Worm (Caenorhabditis elegans): Measurements from ENCODE around the gene rpl-9.

- TF ChIP-seq ref-1 (GFP tag; conservative IDR thresholded peaks at IDR 0.05): no peak
- TF ChIP-seq cog-1 (tag; optimal IDR thresholded peaks at IDR 0.05): no peak
- no peak for TF ChIP-seq ztf-29 (GFP tag; IDR thresholded peaks at IDR 0.05)
- TF ChIP-seq med-1 (GFP tag; optimal IDR thresholded peaks at IDR 0.05; ENCODE audit: insufficient read depth): no peak
- no peak for TF ChIP-seq flt-1 (GFP tag; IDR thresholded peaks at IDR 0.05)
- no peak for TF ChIP-seq T22C8.4 (GFP tag; IDR thresholded peaks at IDR 0.05)
- no peak for TF ChIP-seq tab-1 (GFP tag; IDR thresholded peaks at IDR 0.05)
These were observed 36.5 kb upstream of the rpl-9 start, which contains the start of gene nsph-4.3 for ce11 chrIII:7609168-7609567.
